Fruit fly (Drosophila melanogaster): Measurements from ENCODE around the gene Bin1.

Bin1 gene

DNA sequence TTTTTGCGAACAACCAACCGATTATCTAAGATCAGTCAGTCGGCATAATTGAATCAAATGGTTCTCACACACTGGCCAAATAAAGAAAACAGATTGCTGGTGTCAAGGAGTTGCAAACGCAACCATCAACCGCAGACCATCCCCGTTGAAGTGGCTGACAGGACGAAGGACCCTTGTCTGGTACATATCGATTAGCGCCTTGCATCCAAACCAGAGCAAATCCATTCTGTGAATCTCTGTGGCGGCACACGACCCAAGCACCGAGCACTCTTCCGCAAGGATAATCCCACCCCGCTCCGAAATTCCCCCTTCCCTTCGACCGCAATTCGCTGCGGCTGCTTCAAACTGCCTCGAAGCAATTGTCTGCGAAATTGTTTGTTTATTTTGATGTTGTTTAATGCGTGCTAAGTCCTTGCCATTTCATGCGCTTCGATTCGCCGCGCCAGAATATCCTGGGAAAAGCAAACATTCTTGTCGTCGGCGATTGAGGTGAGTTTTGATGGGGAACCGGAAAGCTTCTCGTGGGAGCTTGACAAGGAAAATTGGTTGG is 35.9 kb downstream of the Bin1 start:
- no peak for TF ChIP-seq sv (GFP tag; optimal IDR thresholded peaks at IDR 0.05)
- TF ChIP-seq rgr (GFP tag; optimal IDR thresholded peaks at IDR 0.05) = no peak
- TF ChIP-seq brk (GFP tag; optimal IDR thresholded peaks at IDR 0.05) = no peak
- no peak for TF ChIP-seq usp (GFP tag; optimal IDR thresholded peaks at IDR 0.05)
- no peak for TF ChIP-seq N (GFP tag; optimal IDR thresholded peaks at IDR 0.05)
- no peak for TF ChIP-seq HLH106 (tag; optimal IDR thresholded peaks at IDR 0.05)
- no peak for TF ChIP-seq Myc (optimal IDR thresholded peaks at IDR 0.05)
- no peak for TF ChIP-seq h (GFP tag; optimal IDR thresholded peaks at IDR 0.05)
- TF ChIP-seq dsf (GFP tag; optimal IDR thresholded peaks at IDR 0.05; ENCODE audit: borderline replicate concordance) = no peak
- TF ChIP-seq Sp1 (GFP tag; optimal IDR thresholded peaks at IDR 0.05) = no peak

DNA sequence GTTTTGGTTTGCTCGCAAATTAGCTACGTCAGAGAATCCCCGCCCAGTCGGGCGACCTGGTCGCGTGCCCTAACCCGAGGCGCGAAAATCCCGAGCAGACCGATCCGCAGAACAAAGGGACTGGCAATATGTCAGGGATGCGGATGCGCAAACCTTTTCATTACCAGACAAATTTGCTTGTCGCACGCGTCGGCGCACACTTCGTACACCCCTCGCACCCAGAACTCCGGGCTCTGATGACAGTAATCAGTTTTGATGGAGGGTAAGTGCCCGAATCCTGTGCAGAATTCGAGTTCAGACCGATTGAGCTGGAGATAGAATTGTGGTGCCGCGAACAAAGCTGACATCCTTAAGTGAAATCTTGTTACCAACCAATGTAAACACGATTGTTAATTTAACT is 37.0 kb downstream of the Bin1 start:
- TF ChIP-seq lola (GFP tag; optimal IDR thresholded peaks at IDR 0.05) (no peak), Hnf4 (GFP tag; optimal IDR thresholded peaks at IDR 0.05) (no peak), woc (GFP tag; optimal IDR thresholded peaks at IDR 0.05) (no peak), fru (GFP tag; optimal IDR thresholded peaks at IDR 0.05) (no peak), Myc (optimal IDR thresholded peaks at IDR 0.05) (no peak), tai (GFP tag; optimal IDR thresholded peaks at IDR 0.05) (no peak), Hr78 (GFP tag; optimal IDR thresholded peaks at IDR 0.05) (no peak), br (GFP tag; optimal IDR thresholded peaks at IDR 0.05) (no peak)

DNA sequence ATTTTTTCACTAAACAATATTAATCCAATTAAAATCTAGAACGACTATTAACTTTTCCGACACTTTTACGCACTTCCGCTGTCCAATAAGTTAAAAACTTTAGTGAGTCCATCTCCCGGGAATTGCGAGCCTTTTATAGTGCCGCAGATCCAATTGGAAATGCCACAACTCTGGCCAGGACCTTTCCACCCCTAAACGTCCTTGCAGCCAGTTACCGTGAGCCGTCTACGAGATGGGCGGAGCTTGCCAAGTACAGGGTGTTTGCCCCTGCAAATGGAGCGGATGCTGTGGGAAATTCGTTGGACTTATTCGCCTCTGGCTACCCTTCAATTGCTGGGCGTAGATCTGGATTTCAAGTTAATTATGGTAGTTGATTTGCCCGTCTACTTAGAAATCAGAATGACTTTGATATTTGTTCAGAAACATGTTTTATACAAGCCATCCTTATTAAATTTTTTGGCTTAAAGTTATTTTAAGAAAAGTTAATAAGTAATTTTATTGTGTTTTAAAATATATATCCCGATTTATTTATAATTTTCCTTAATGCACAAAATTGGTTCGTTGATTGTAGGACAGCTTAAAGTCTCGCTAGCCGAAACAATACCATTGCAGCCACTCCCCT is 38.0 kb downstream of the Bin1 start, which contains the start of gene Fer2:
TSS of gene Fer2 (minus strand) at position 74 of the 622 bp plus-strand sequence.
- TF ChIP-seq tai (GFP tag; optimal IDR thresholded peaks at IDR 0.05) = no peak
- peak in 1 of 2 experiments; percentile 12 for TF ChIP-seq foxo (GFP tag; optimal IDR thresholded peaks at IDR 0.05)
- TF ChIP-seq jim (GFP tag; optimal IDR thresholded peaks at IDR 0.05) = no peak
- no peak for TF ChIP-seq rgr (GFP tag; optimal IDR thresholded peaks at IDR 0.05)
- TF ChIP-seq CG32264 (GFP tag; optimal IDR thresholded peaks at IDR 0.05) = no peak
- TF ChIP-seq pan (optimal IDR thresholded peaks at IDR 0.05) = no peak
- no peak for TF ChIP-seq usp (GFP tag; optimal IDR thresholded peaks at IDR 0.05)
- TF ChIP-seq Dfd (GFP tag; optimal IDR thresholded peaks at IDR 0.05) = no peak
- TF ChIP-seq dsf (GFP tag; optimal IDR thresholded peaks at IDR 0.05; ENCODE audit: borderline replicate concordance) = no peak
- no peak for TF ChIP-seq Hr78 (GFP tag; optimal IDR thresholded peaks at IDR 0.05)
- TF ChIP-seq HLH106 (tag; optimal IDR thresholded peaks at IDR 0.05) = peak; percentile 9
- no peak for TF ChIP-seq Hnf4 (GFP tag; optimal IDR thresholded peaks at IDR 0.05)
- peak; percentile 17 for TF ChIP-seq h (GFP tag; optimal IDR thresholded peaks at IDR 0.05)
- no peak for TF ChIP-seq lola (GFP tag; optimal IDR thresholded peaks at IDR 0.05)
- no peak for TF ChIP-seq CrebA (GFP tag; optimal IDR thresholded peaks at IDR 0.05; ENCODE audit: borderline replicate concordance)
- no peak for TF ChIP-seq GATAd (GFP tag; optimal IDR thresholded peaks at IDR 0.05)
- no peak for TF ChIP-seq Hr83 (GFP tag; optimal IDR thresholded peaks at IDR 0.05; ENCODE audit: poor library complexity, severe bottlenecking)
- peak; percentile 33 for TF ChIP-seq Sp1 (GFP tag; optimal IDR thresholded peaks at IDR 0.05)
- TF ChIP-seq Dif (GFP tag; optimal IDR thresholded peaks at IDR 0.05; ENCODE audit: partially characterized antibody) = no peak
- no peak for TF ChIP-seq psq (GFP tag; optimal IDR thresholded peaks at IDR 0.05)
- TF ChIP-seq brk (GFP tag; optimal IDR thresholded peaks at IDR 0.05) = no peak
- no peak for TF ChIP-seq Abd-B (GFP tag; optimal IDR thresholded peaks at IDR 0.05)
- no peak for TF ChIP-seq Mio (GFP tag; optimal IDR thresholded peaks at IDR 0.05)
- no peak for TF ChIP-seq N (GFP tag; optimal IDR thresholded peaks at IDR 0.05)
- TF ChIP-seq Myc (optimal IDR thresholded peaks at IDR 0.05) = no peak
- TF ChIP-seq woc (GFP tag; optimal IDR thresholded peaks at IDR 0.05) = no peak
- no peak for TF ChIP-seq Rel (GFP tag; optimal IDR thresholded peaks at IDR 0.05)
- no peak for TF ChIP-seq Rel (tag; optimal IDR thresholded peaks at IDR 0.05)
- TF ChIP-seq Jra (GFP tag; optimal IDR thresholded peaks at IDR 0.05) = no peak
- no peak for TF ChIP-seq OdsH (GFP tag; optimal IDR thresholded peaks at IDR 0.05)
- no peak for TF ChIP-seq CG9705 (GFP tag; optimal IDR thresholded peaks at IDR 0.05)
- no peak for TF ChIP-seq fru (GFP tag; optimal IDR thresholded peaks at IDR 0.05)
- TF ChIP-seq sage (GFP tag; optimal IDR thresholded peaks at IDR 0.05) = no peak
- TF ChIP-seq dmrt93B (GFP tag; optimal IDR thresholded peaks at IDR 0.05) = peak; percentile 31
- no peak for TF ChIP-seq Vsx2 (GFP tag; optimal IDR thresholded peaks at IDR 0.05; ENCODE audit: partially characterized antibody)
- TF ChIP-seq ey (GFP tag; optimal IDR thresholded peaks at IDR 0.05) = no peak
- TF ChIP-seq dl (GFP tag; optimal IDR thresholded peaks at IDR 0.05; ENCODE audit: insufficient read depth in 1 of 2, partially characterized antibody in 2 of 2) = no peak
- TF ChIP-seq br (GFP tag; optimal IDR thresholded peaks at IDR 0.05) = no peak
- TF ChIP-seq sv (GFP tag; optimal IDR thresholded peaks at IDR 0.05) = no peak

All from whole organism, wandering third instar larva.